Fruit fly (Drosophila melanogaster) whole organism, embryonic: Measurements from ENCODE around the gene CG4949.

Source experiments
- Awh ChIP-seq: fragments of 200-800 bp; sonication (Bioruptor generic); IDR thresholded peaks from 2 replicates; pipeline ENCODE4, ENCODE4 v1.3.6; 2022; ENCODE audit warnings: missing biosample characterization, missing genetic modification characterization
- B-H1 ChIP-seq: fragments of 200-800 bp; sonication (Bioruptor generic); IDR thresholded peaks from 3 replicates; pipeline ENCODE4 v1.3.6; 2022; ENCODE audit warnings: missing biosample characterization, missing genetic modification characterization
- CG10267 ChIP-seq: fragments of 200-800 bp; sonication (Bioruptor generic); optimal IDR thresholded peaks from 2 replicates; lab custom pipeline; 2018; ENCODE audit warnings: missing biosample characterization, mild to moderate bottlenecking, missing genetic modification characterization, moderate library complexity
- CG10979 ChIP-seq: fragments of 200-800 bp; sonication (Bioruptor generic); optimal IDR thresholded peaks from 2 replicates; lab custom pipeline; 2018; ENCODE audit warnings: missing biosample characterization, mild to moderate bottlenecking, missing genetic modification characterization, moderate library complexity
- CG13894 ChIP-seq: fragments of 200-800 bp; sonication (Bioruptor generic); optimal IDR thresholded peaks from 3 replicates; lab custom pipeline; 2018; ENCODE audit warnings: missing biosample characterization, mild to moderate bottlenecking, missing genetic modification characterization, moderate library complexity
- CG14014 ChIP-seq: fragments of 200-800 bp; sonication (Bioruptor generic); IDR thresholded peaks from 2 replicates; pipeline ENCODE4 v1.3.6; 2022; ENCODE audit warnings: missing biosample characterization, missing genetic modification characterization
- CG14050 ChIP-seq: fragments of 200-800 bp; sonication (Bioruptor generic); IDR thresholded peaks from 3 replicates; pipeline ENCODE4 v1.3.6; 2022; ENCODE audit warnings: missing biosample characterization, missing genetic modification characterization
- CG15011 ChIP-seq: fragments of 200-800 bp; sonication (Bioruptor generic); optimal IDR thresholded peaks from 3 replicates; lab custom pipeline; 2018; ENCODE audit warnings: missing biosample characterization, mild to moderate bottlenecking, missing genetic modification characterization
- CG15269 ChIP-seq: fragments of 200-800 bp; sonication (Bioruptor generic); optimal IDR thresholded peaks from 2 replicates; lab custom pipeline; 2018; ENCODE audit warnings: missing biosample characterization, mild to moderate bottlenecking, missing genetic modification characterization, moderate library complexity
- CG1529 ChIP-seq: fragments of 200-800 bp; sonication (Bioruptor generic); optimal IDR thresholded peaks from 3 replicates; lab custom pipeline; 2018; ENCODE audit warnings: missing biosample characterization, missing genetic modification characterization
- CG1792 ChIP-seq: fragments of 200-800 bp; sonication (Bioruptor generic); optimal IDR thresholded peaks from 2 replicates; lab custom pipeline; 2016; ENCODE audit warnings: missing biosample characterization, missing genetic modification characterization
- CG2120 ChIP-seq: fragments of 200-800 bp; sonication (Bioruptor generic); optimal IDR thresholded peaks from 3 replicates; lab custom pipeline; 2016; ENCODE audit warnings: missing biosample characterization, missing genetic modification characterization
- CG31388 ChIP-seq: fragments of 200-800 bp; sonication (Bioruptor generic); optimal IDR thresholded peaks from 2 replicates; lab custom pipeline; 2016; ENCODE audit warnings: missing biosample characterization, missing genetic modification characterization
- CG32767 ChIP-seq: fragments of 200-800 bp; sonication (Bioruptor generic); IDR thresholded peaks from 2 replicates; pipeline ENCODE4 v1.3.6; 2022; ENCODE audit warnings: missing biosample characterization, missing genetic modification characterization
- CG33557 ChIP-seq: fragments of 200-800 bp; sonication (Bioruptor generic); optimal IDR thresholded peaks from 2 replicates; lab custom pipeline; 2019; ENCODE audit warnings: missing biosample characterization, mild to moderate bottlenecking, missing genetic modification characterization, moderate library complexity
- CG4730 ChIP-seq: fragments of 200-800 bp; sonication (Bioruptor generic); IDR thresholded peaks from 2 replicates; pipeline ENCODE4 v1.3.6; 2022; ENCODE audit warnings: missing biosample characterization, missing genetic modification characterization
- CG4820 ChIP-seq: fragments of 200-800 bp; sonication (Bioruptor generic); optimal IDR thresholded peaks from 3 replicates; lab custom pipeline; 2016; ENCODE audit warnings: missing biosample characterization, missing genetic modification characterization
- CG8388 ChIP-seq: fragments of 200-800 bp; sonication (Bioruptor generic); optimal IDR thresholded peaks from 2 replicates; lab custom pipeline; 2019; ENCODE audit warnings: missing biosample characterization, mild to moderate bottlenecking, missing genetic modification characterization, moderate library complexity
- CG9609 ChIP-seq: fragments of 200-800 bp; sonication (Bioruptor generic); optimal IDR thresholded peaks from 3 replicates; lab custom pipeline; 2016; ENCODE audit warnings: missing biosample characterization, missing genetic modification characterization
- CoRest ChIP-seq: fragments of 200-800 bp; sonication (Bioruptor generic); optimal IDR thresholded peaks from 3 replicates; lab custom pipeline; 2018; ENCODE audit warnings: missing biosample characterization, mild to moderate bottlenecking, missing genetic modification characterization, moderate library complexity
- Dbx ChIP-seq: fragments of 200-800 bp; sonication (Bioruptor generic); IDR thresholded peaks from 3 replicates; pipeline ENCODE4 v1.3.6; 2022; ENCODE audit warnings: missing biosample characterization, missing genetic modification characterization
- Fer2 ChIP-seq: fragments of 200-800 bp; sonication (Bioruptor generic); optimal IDR thresholded peaks from 2 replicates; lab custom pipeline; 2018; ENCODE audit warnings: missing biosample characterization, mild to moderate bottlenecking, missing genetic modification characterization, moderate library complexity
- Fer3 ChIP-seq: fragments of 200-800 bp; sonication (Bioruptor generic); optimal IDR thresholded peaks from 2 replicates; lab custom pipeline; 2018; ENCODE audit warnings: missing biosample characterization, mild to moderate bottlenecking, missing genetic modification characterization, moderate library complexity
- Hmr ChIP-seq: fragments of 200-800 bp; sonication (Bioruptor generic); optimal IDR thresholded peaks from 3 replicates; lab custom pipeline; 2017; ENCODE audit warnings: mild to moderate bottlenecking, missing biosample characterization, missing genetic modification reagents, missing genetic modification characterization
- Kr ChIP-seq: fragments of 200-800 bp; sonication (Bioruptor generic); optimal IDR thresholded peaks from 2 replicates; lab custom pipeline; 2017; ENCODE audit warnings: missing biosample characterization, mild to moderate bottlenecking, missing genetic modification characterization
- MTF-1 ChIP-seq: fragments of 200-800 bp; sonication (Bioruptor generic); optimal IDR thresholded peaks from 2 replicates; lab custom pipeline; 2018; ENCODE audit warnings: missing biosample characterization, mild to moderate bottlenecking, missing genetic modification characterization, borderline replicate concordance
- Med ChIP-seq: fragments of 200-800 bp; sonication (Bioruptor generic); peaks from one replicate; lab custom pipeline; 2016; ENCODE audit warnings: missing biosample characterization, missing genetic modification characterization, mild to moderate bottlenecking, inconsistent platforms, moderate library complexity
- NC2α ChIP-seq: fragments of 200-800 bp; sonication (Bioruptor generic); optimal IDR thresholded peaks from 2 replicates; lab custom pipeline; 2016; ENCODE audit warnings: missing biosample characterization, missing genetic modification characterization
- NfI ChIP-seq: fragments of 200-800 bp; sonication (Bioruptor generic); optimal IDR thresholded peaks from 3 replicates; lab custom pipeline; 2018; ENCODE audit warnings: missing biosample characterization, mild to moderate bottlenecking, missing genetic modification characterization, moderate library complexity
- Ptx1 ChIP-seq: fragments of 200-800 bp; sonication (Bioruptor generic); IDR thresholded peaks from 2 replicates; pipeline ENCODE4 v1.3.6; 2022; ENCODE audit warnings: missing biosample characterization, missing genetic modification characterization
- Sox100B ChIP-seq: fragments of 200-800 bp; sonication (Bioruptor generic); optimal IDR thresholded peaks from 3 replicates; lab custom pipeline; 2018; ENCODE audit warnings: missing biosample characterization, mild to moderate bottlenecking, missing genetic modification characterization
- Spps ChIP-seq: fragments of 200-800 bp; sonication (Bioruptor generic); optimal IDR thresholded peaks from 2 replicates; lab custom pipeline; 2018; ENCODE audit warnings: missing biosample characterization, mild to moderate bottlenecking, missing genetic modification characterization
- Ssrp ChIP-seq: fragments of 200-800 bp; sonication (Bioruptor generic); optimal IDR thresholded peaks from 2 replicates; lab custom pipeline; 2018; ENCODE audit warnings: missing biosample characterization, mild to moderate bottlenecking, missing genetic modification characterization, moderate library complexity
- da ChIP-seq: fragments of 200-800 bp; sonication (Bioruptor generic); optimal IDR thresholded peaks from 2 replicates; lab custom pipeline; 2016; ENCODE audit warnings: missing biosample characterization, missing genetic modification characterization
- dmrt11E ChIP-seq: fragments of 200-800 bp; sonication (Bioruptor generic); optimal IDR thresholded peaks from 3 replicates; lab custom pipeline; 2018; ENCODE audit warnings: missing biosample characterization, mild to moderate bottlenecking, missing genetic modification characterization, moderate library complexity
- gcm2 ChIP-seq: fragments of 200-800 bp; sonication (Bioruptor generic); optimal IDR thresholded peaks from 2 replicates; lab custom pipeline; 2016; ENCODE audit warnings: missing biosample characterization, missing genetic modification characterization
- gem ChIP-seq: fragments of 200-800 bp; sonication (Bioruptor generic); optimal IDR thresholded peaks from 2 replicates; lab custom pipeline; 2019; ENCODE audit warnings: missing biosample characterization, mild to moderate bottlenecking, missing genetic modification characterization, moderate library complexity
- hkb ChIP-seq, 2 experiments: fragments of 200-800 bp in 1 of 2; fragments of >200 bp in 1 of 2; sonication (Bioruptor generic) in 1 of 2; IDR thresholded peaks in 1 of 2; optimal IDR thresholded peaks in 1 of 2; 2 replicates each; pipeline versions ENCODE4 v1.3.6 to Lab custom; 2017 to 2022; ENCODE audit warnings: missing biosample characterization in 1 of 2, missing genetic modification characterization in 1 of 2
- ind ChIP-seq: fragments of 200-800 bp; sonication (Bioruptor generic); optimal IDR thresholded peaks from 3 replicates; lab custom pipeline; 2016; ENCODE audit warnings: missing biosample characterization, missing genetic modification characterization
- kay ChIP-seq: fragments of 200-800 bp; sonication (Bioruptor generic); optimal IDR thresholded peaks from 2 replicates; lab custom pipeline; 2016; ENCODE audit warnings: missing biosample characterization, missing genetic modification characterization
- ken ChIP-seq: fragments of 200-800 bp; sonication (Bioruptor generic); IDR thresholded peaks from 3 replicates; pipeline ENCODE4 v1.3.6; 2022; ENCODE audit warnings: missing biosample characterization, missing genetic modification characterization
- lmd ChIP-seq: fragments of 200-800 bp; sonication (Bioruptor generic); IDR thresholded peaks from 2 replicates; pipeline ENCODE4 v1.3.6; 2022; ENCODE audit warnings: missing biosample characterization, missing genetic modification characterization
- nerfin-2 ChIP-seq: fragments of 200-800 bp; sonication (Bioruptor generic); IDR thresholded peaks from 2 replicates; pipeline ENCODE4 v1.3.6; 2022; ENCODE audit warnings: missing biosample characterization, missing genetic modification characterization; ENCODE audit not compliant: partially characterized antibody
- onecut ChIP-seq: fragments of 200-800 bp; sonication (Bioruptor generic); IDR thresholded peaks from 2 replicates; pipeline ENCODE4 v1.3.6; 2022; ENCODE audit warnings: missing biosample characterization, missing genetic modification characterization
- slou ChIP-seq: fragments of 200-800 bp; sonication (Bioruptor generic); optimal IDR thresholded peaks from 3 replicates; lab custom pipeline; 2016; ENCODE audit warnings: missing biosample characterization, missing genetic modification characterization
- sr ChIP-seq: fragments of 200-800 bp; sonication (Bioruptor generic); IDR thresholded peaks from 3 replicates; pipeline ENCODE4 v1.3.6; 2022; ENCODE audit warnings: missing biosample characterization, missing genetic modification characterization
- vfl ChIP-seq: fragments of 200-800 bp; sonication (Bioruptor generic); optimal IDR thresholded peaks from 2 replicates; lab custom pipeline; 2016; ENCODE audit warnings: missing biosample characterization, missing genetic modification characterization
- wor ChIP-seq: fragments of 200-800 bp; sonication (Bioruptor generic); IDR thresholded peaks from 2 replicates; pipeline ENCODE4 v1.3.6; 2022; ENCODE audit warnings: missing biosample characterization, missing genetic modification characterization
- zen2 ChIP-seq: fragments of 200-800 bp; sonication (Bioruptor generic); IDR thresholded peaks from 3 replicates; pipeline ENCODE4 v1.3.6; 2022; ENCODE audit warnings: missing biosample characterization, missing genetic modification characterization; ENCODE audit not compliant: partially characterized antibody

CG4949 gene

dm6 chrX:17123545-17124203 lies 45.0 kb downstream of the CG4949 start (continued):
- TF ChIP-seq CG10979 (peak; percentile 72), Hmr (GFP tag; lab: Kevin White, UChicago) (peak; percentile 78), Fer3 (tag; lab: Kevin White, UChicago) (peak; percentile 79), nerfin-2 (no peak), CG10267 (peak; percentile 55), CG13894 (tag; lab: Kevin White, UChicago) (peak; percentile 57), CG14014 (GFP tag; lab: Robert Waterston, UW) (peak; percentile 79; the same call in 1 of the 2 replicates), Awh (GFP tag; lab: Robert Waterston, UW) (peak; percentile 41; the same call in 1 of the 2 replicates), ken (GFP tag; lab: Robert Waterston, UW) (peak; percentile 78; the same call in 2 of the 3 replicates), CG1529 (GFP tag; lab: Kevin White, UChicago) (peak; percentile 58), wor (GFP tag; lab: Robert Waterston, UW) (0 out of 2 replicates have a peak, but pooled peaks have one; percentile 49), CG15269 (tag; lab: Kevin White, UChicago) (peak; percentile 86), hkb (optimal IDR thresholded peaks at IDR 0.05; lab: Kevin White, UChicago) (no peak), hkb (GFP tag; IDR thresholded peaks at IDR 0.05; lab: Robert Waterston, UW) (peak; percentile 79), Sox100B (GFP tag; lab: Kevin White, UChicago) (peak; percentile 68), vfl (GFP tag; lab: Kevin White, UChicago) (peak; percentile 11), lmd (peak; percentile 75), CG1792 (GFP tag; lab: Kevin White, UChicago) (peak; percentile 14), CG15011 (GFP tag; lab: Kevin White, UChicago) (peak; percentile 54), Dbx (peak; percentile 64; the same call in 2 of the 3 replicates), zen2 (GFP tag; lab: Robert Waterston, UW) (no peak), MTF-1 (GFP tag; lab: Kevin White, UChicago) (peak; percentile 0), gcm2 (GFP tag; lab: Kevin White, UChicago) (peak; percentile 21), CG4730 (GFP tag; lab: Robert Waterston, UW) (0 out of 2 replicates have a peak, but pooled peaks have one; percentile 38), Ptx1 (GFP tag; lab: Robert Waterston, UW) (peak; percentile 72), CG9609 (GFP tag; lab: Kevin White, UChicago) (peak; percentile 43), CG33557 (no peak), NC2α (no peak), CG31388 (GFP tag; lab: Kevin White, UChicago) (no peak), Fer2 (tag; lab: Kevin White, UChicago) (peak; percentile 34), CoRest (peak; percentile 74), CG14050 (GFP tag; lab: Robert Waterston, UW) (peak; percentile 73; the same call in 2 of the 3 replicates), CG32767 (GFP tag; lab: Robert Waterston, UW) (peak; percentile 73), B-H1 (GFP tag; lab: Robert Waterston, UW) (peak; percentile 50), kay (GFP tag; lab: Kevin White, UChicago) (peak; percentile 29), Ssrp (tag; lab: Kevin White, UChicago) (peak; percentile 60), onecut (GFP tag; lab: Robert Waterston, UW) (peak; percentile 58), dmrt11E (peak; percentile 33), slou (GFP tag; lab: Kevin White, UChicago) (peak; percentile 30), Med (peak; percentile 88), CG8388 (peak; percentile 56), CG4820 (peak; percentile 46), gem (peak; percentile 86), CG2120 (peak; percentile 82), sr (no peak), da (GFP tag; lab: Kevin White, UChicago) (no peak), Kr (GFP tag; lab: Kevin White, UChicago) (peak; percentile 26), NfI (peak; percentile 61), Spps (peak; percentile 39), ind (GFP tag; lab: Kevin White, UChicago) (peak; percentile 72)
